Worm (Caenorhabditis elegans) whole organism, late embryonic: ENCODE data around the gene fbxb-35.

Experiments used
- C38D4.7 ChIP-seq: fragments of 200-800 bp; sonication (Bioruptor generic); optimal IDR thresholded peaks from 2 replicates; lab custom pipeline; 2018; ENCODE audit warnings: mild to moderate bottlenecking, missing genetic modification characterization, moderate library complexity, missing compliant biosample characterization
- fax-1 ChIP-seq: sonication (generic microtip); optimal IDR thresholded peaks from 2 replicates; lab custom pipeline; 2016; ENCODE audit warnings: missing genotype, missing genetic modification characterization, missing compliant biosample characterization
- hlh-8 ChIP-seq: sonication (generic microtip); optimal IDR thresholded peaks from 2 replicates; lab custom pipeline; 2016; ENCODE audit warnings: missing genotype, missing genetic modification characterization, missing compliant biosample characterization
- nfya-1 ChIP-seq: sonication (generic microtip); optimal IDR thresholded peaks from 2 replicates; lab custom pipeline; 2017; ENCODE audit warnings: missing genetic modification characterization, mild to moderate bottlenecking, missing compliant biosample characterization, antibody characterized with exemption, moderate library complexity

ce11 chrII:2028712-2029111 is 22.8 kb upstream of the fbxb-35 start, which contains the start of gene bath-1:
- no peak for TF ChIP-seq nfya-1 (tag; lab: Kevin White, UChicago)
- TF ChIP-seq C38D4.7 (GFP tag; lab: Kevin White, UChicago): no peak
- TF ChIP-seq hlh-8 (tag; lab: Kevin White, UChicago): no peak
- TF ChIP-seq fax-1 (tag; lab: Kevin White, UChicago): no peak
